Worm (Caenorhabditis elegans) whole organism, mixed stage, embryonic: ENCODE data around the gene Y60A3A.21.
A peak's percentile ranks its signal among the peaks of the same experiment; 100 is the strongest.

ENCODE experiments used
- M03D4.4 ChIP-seq: sonication (generic microtip); optimal IDR thresholded peaks from 2 replicates; lab custom pipeline; 2017; ENCODE audit warnings: mild to moderate bottlenecking, missing genetic modification characterization, missing compliant biosample characterization
- bed-3 ChIP-seq: fragments of 200-800 bp; sonication (Bioruptor generic); optimal IDR thresholded peaks from 3 replicates; lab custom pipeline; 2018; ENCODE audit warnings: mild to moderate bottlenecking, missing genetic modification characterization, moderate library complexity, missing compliant biosample characterization
- blmp-1 ChIP-seq: fragments of 150-350 bp; optimal IDR thresholded peaks from 2 replicates; lab custom pipeline; 2014; ENCODE audit warnings: missing biosample characterization, missing genetic modification characterization
- ceh-39 ChIP-seq: fragments of 150-350 bp; optimal IDR thresholded peaks from 2 replicates; lab custom pipeline; 2014; ENCODE audit warnings: missing biosample characterization, missing genetic modification characterization
- ceh-43 ChIP-seq: fragments of 200-800 bp; sonication (Bioruptor generic); optimal IDR thresholded peaks from 2 replicates; lab custom pipeline; 2018; ENCODE audit warnings: mild to moderate bottlenecking, missing genetic modification characterization, moderate library complexity, missing compliant biosample characterization
- ceh-83 ChIP-seq: fragments of 200-800 bp; sonication (Bioruptor generic); optimal IDR thresholded peaks from 2 replicates; lab custom pipeline; 2018; ENCODE audit warnings: mild to moderate bottlenecking, missing genetic modification characterization, missing compliant biosample characterization
- ces-1 ChIP-seq: fragments of 150-350 bp; optimal IDR thresholded peaks from 2 replicates; lab custom pipeline; 2014; ENCODE audit warnings: missing biosample characterization, missing genetic modification reagents, missing genetic modification characterization
- cnd-1 ChIP-seq: fragments of 200-800 bp; sonication (Bioruptor generic); optimal IDR thresholded peaks from 2 replicates; lab custom pipeline; 2018; ENCODE audit warnings: mild to moderate bottlenecking, missing genetic modification characterization, missing compliant biosample characterization
- drap-1 ChIP-seq: fragments of 200-800 bp; sonication (Bioruptor generic); optimal IDR thresholded peaks from 3 replicates; lab custom pipeline; 2018; ENCODE audit warnings: mild to moderate bottlenecking, missing genetic modification characterization, missing compliant biosample characterization
- elt-1 ChIP-seq: sonication (generic microtip); optimal IDR thresholded peaks from 2 replicates; lab custom pipeline; 2017; ENCODE audit warnings: missing genetic modification characterization, mild to moderate bottlenecking, missing compliant biosample characterization, antibody characterized with exemption, moderate library complexity, borderline replicate concordance; ENCODE audit not compliant: insufficient read depth
- flh-1 ChIP-seq: fragments of 200-800 bp; sonication (Bioruptor generic); optimal IDR thresholded peaks from 2 replicates; lab custom pipeline; 2018; ENCODE audit warnings: mild to moderate bottlenecking, missing genetic modification characterization, moderate library complexity, missing compliant biosample characterization
- ham-2 ChIP-seq: fragments of 200-800 bp; sonication (Bioruptor generic); optimal IDR thresholded peaks from 2 replicates; lab custom pipeline; 2018; ENCODE audit warnings: mild to moderate bottlenecking, missing genetic modification characterization, missing compliant biosample characterization
- hlh-1 ChIP-seq: fragments of 150-350 bp; optimal IDR thresholded peaks from 2 replicates; lab custom pipeline; 2014; ENCODE audit warnings: missing biosample characterization, missing genetic modification reagents, missing genetic modification characterization
- lin-13 ChIP-seq: fragments of 150-350 bp; optimal IDR thresholded peaks from 2 replicates; lab custom pipeline; 2014; ENCODE audit warnings: missing biosample characterization, missing genetic modification characterization
- lin-32 ChIP-seq: fragments of 200-800 bp; sonication (Bioruptor generic); optimal IDR thresholded peaks from 2 replicates; lab custom pipeline; 2018; ENCODE audit warnings: mild to moderate bottlenecking, missing genetic modification characterization, missing compliant biosample characterization
- lsy-2 ChIP-seq: fragments of 150-350 bp; optimal IDR thresholded peaks from 2 replicates; lab custom pipeline; 2014; ENCODE audit warnings: missing biosample characterization, missing genetic modification characterization
- mab-5 ChIP-seq: fragments of 150-350 bp; optimal IDR thresholded peaks from 2 replicates; lab custom pipeline; 2014; ENCODE audit warnings: missing biosample characterization, missing genetic modification characterization
- mep-1 ChIP-seq: fragments of 150-350 bp; optimal IDR thresholded peaks from 2 replicates; lab custom pipeline; 2017; ENCODE audit warnings: missing biosample characterization, missing genetic modification reagents, missing genetic modification characterization, inconsistent platforms
- nhr-12 ChIP-seq: fragments of 150-350 bp; optimal IDR thresholded peaks from 2 replicates; lab custom pipeline; 2014; ENCODE audit warnings: missing biosample characterization, missing genetic modification characterization
- nhr-2 ChIP-seq: fragments of 150-350 bp; optimal IDR thresholded peaks from 2 replicates; lab custom pipeline; 2014; ENCODE audit warnings: missing biosample characterization, missing genetic modification characterization
- nhr-237 ChIP-seq: fragments of 150-350 bp; optimal IDR thresholded peaks from 2 replicates; lab custom pipeline; 2014; ENCODE audit warnings: missing biosample characterization, missing genetic modification characterization
- nhr-28 ChIP-seq: fragments of 150-350 bp; optimal IDR thresholded peaks from 2 replicates; lab custom pipeline; 2014; ENCODE audit warnings: missing biosample characterization, missing genetic modification characterization
- nhr-76 ChIP-seq: sonication (generic microtip); optimal IDR thresholded peaks from 2 replicates; lab custom pipeline; 2017; ENCODE audit warnings: missing biosample characterization, missing genetic modification characterization
- sem-2 ChIP-seq: fragments of 200-800 bp; sonication (Bioruptor generic); optimal IDR thresholded peaks from 2 replicates; lab custom pipeline; 2018; ENCODE audit warnings: mild to moderate bottlenecking, missing genetic modification characterization, missing compliant biosample characterization
- snpc-4 ChIP-seq: fragments of 150-350 bp; optimal IDR thresholded peaks from 2 replicates; lab custom pipeline; 2014; ENCODE audit warnings: missing biosample characterization, missing genetic modification characterization
- tbx-8 ChIP-seq: fragments of 200-800 bp; sonication (Bioruptor generic); optimal IDR thresholded peaks from 2 replicates; lab custom pipeline; 2018; ENCODE audit warnings: mild to moderate bottlenecking, missing genetic modification characterization, moderate library complexity, missing compliant biosample characterization
- unc-120 ChIP-seq: sonication (generic microtip); optimal IDR thresholded peaks from 2 replicates; lab custom pipeline; 2017; ENCODE audit warnings: missing genetic modification characterization, missing compliant biosample characterization; ENCODE audit not compliant: poor library complexity, severe bottlenecking
- unc-39 ChIP-seq: fragments of 150-350 bp; optimal IDR thresholded peaks from 2 replicates; lab custom pipeline; 2014; ENCODE audit warnings: missing biosample characterization, missing genetic modification characterization
- unc-62 ChIP-seq: fragments of 150-350 bp; optimal IDR thresholded peaks from 2 replicates; lab custom pipeline; 2014; ENCODE audit warnings: missing biosample characterization, missing genetic modification reagents, missing genetic modification characterization
- zip-8 ChIP-seq: fragments of 150-350 bp; optimal IDR thresholded peaks from 2 replicates; lab custom pipeline; 2014; ENCODE audit warnings: missing biosample characterization, missing genetic modification characterization
- ztf-11 ChIP-seq: fragments of 150-350 bp; optimal IDR thresholded peaks from 2 replicates; lab custom pipeline; 2014; ENCODE audit warnings: missing biosample characterization, missing genetic modification characterization

The Y60A3A.21 gene

ce11 chrV:20011654-20012053, at the start of gene Y60A3A.21:
Gene Y60A3A.21 (plus strand): TSS chrV:20011954.
- TF ChIP-seq sem-2 (GFP tag; lab: Kevin White, UChicago): no peak
- TF ChIP-seq lin-32 (GFP tag; lab: Kevin White, UChicago): no peak
- no peak for TF ChIP-seq nhr-2 (tag; lab: Kevin White, UChicago)
- TF ChIP-seq bed-3: no peak
- TF ChIP-seq nhr-28 (tag; lab: Kevin White, UChicago): no peak
- TF ChIP-seq unc-39 (tag; lab: Kevin White, UChicago): no peak
- no peak for TF ChIP-seq ceh-39 (tag; lab: Kevin White, UChicago)
- no peak for TF ChIP-seq flh-1 (GFP tag; lab: Kevin White, UChicago)

- TF ChIP-seq drap-1 (GFP tag; lab: Kevin White, UChicago) (no peak), ces-1 (peak; percentile 44)
These were observed 49.8 kb upstream of the Y60A3A.21 start for ce11 chrV:19961971-19962370.

ce11 chrV:19965626-19966025, 46.1 kb upstream of the Y60A3A.21 start, which contains the start of gene srh-171:
Gene srh-171 (plus strand): TSS chrV:19965700.
- no peak for TF ChIP-seq snpc-4 (tag; lab: Kevin White, UChicago)
- no peak for TF ChIP-seq ham-2
- TF ChIP-seq lsy-2: no peak
- TF ChIP-seq hlh-1 (tag; lab: Kevin White, UChicago): no peak
- no peak for TF ChIP-seq tbx-8 (GFP tag; lab: Kevin White, UChicago)
- no peak for TF ChIP-seq mep-1 (tag; lab: Kevin White, UChicago)
- TF ChIP-seq ceh-83 (GFP tag; lab: Kevin White, UChicago): peak; percentile 19
- TF ChIP-seq blmp-1: no peak
- no peak for TF ChIP-seq unc-62 (GFP tag; lab: Kevin White, UChicago)
- no peak for TF ChIP-seq lin-32 (GFP tag; lab: Kevin White, UChicago)
- no peak for TF ChIP-seq unc-39 (tag; lab: Kevin White, UChicago)
- TF ChIP-seq drap-1 (GFP tag; lab: Kevin White, UChicago): peak; percentile 20

- TF ChIP-seq zip-8 (tag; lab: Kevin White, UChicago): no peak
- TF ChIP-seq lsy-2: no peak
- TF ChIP-seq mep-1 (tag; lab: Kevin White, UChicago): no peak
- no peak for TF ChIP-seq elt-1 (tag; lab: Kevin White, UChicago)
- no peak for TF ChIP-seq ztf-11 (tag; lab: Kevin White, UChicago)
- TF ChIP-seq ham-2: no peak
- no peak for TF ChIP-seq nhr-28 (tag; lab: Kevin White, UChicago)
- TF ChIP-seq unc-39 (tag; lab: Kevin White, UChicago): no peak
- TF ChIP-seq unc-62 (GFP tag; lab: Kevin White, UChicago): no peak
- no peak for TF ChIP-seq mab-5 (tag; lab: Kevin White, UChicago)
- no peak for TF ChIP-seq cnd-1 (tag; lab: Kevin White, UChicago)
- TF ChIP-seq blmp-1: no peak
These were observed 38.8 kb upstream of the Y60A3A.21 start, which contains the start of gene srh-173 for ce11 chrV:19972984-19973383. Gene srh-173 (plus strand): TSS chrV:19973284.

- TF ChIP-seq lin-13 (no peak), ces-1 (no peak), blmp-1 (no peak), lsy-2 (no peak), M03D4.4 (no peak), zip-8 (tag; lab: Kevin White, UChicago) (no peak), lin-32 (GFP tag; lab: Kevin White, UChicago) (no peak), ceh-83 (GFP tag; lab: Kevin White, UChicago) (no peak), drap-1 (GFP tag; lab: Kevin White, UChicago) (no peak), unc-62 (GFP tag; lab: Kevin White, UChicago) (no peak)
These were observed 33.5 kb upstream of the Y60A3A.21 start, which contains the start of gene srh-183 for ce11 chrV:19978220-19978619. Gene srh-183 (minus strand): TSS chrV:19978320.

ce11 chrV:19981832-19982462, 29.8 kb upstream of the Y60A3A.21 start, which contains the start of gene Y60A3A.24:
Gene Y60A3A.24 (minus strand): TSS chrV:19981882.
- TF ChIP-seq zip-8 (tag; lab: Kevin White, UChicago) (no peak), elt-1 (tag; lab: Kevin White, UChicago) (no peak), hlh-1 (tag; lab: Kevin White, UChicago) (no peak), ceh-83 (GFP tag; lab: Kevin White, UChicago) (no peak), nhr-237 (no peak), bed-3 (no peak), lin-13 (no peak), nhr-76 (no peak), unc-62 (GFP tag; lab: Kevin White, UChicago) (no peak), sem-2 (GFP tag; lab: Kevin White, UChicago) (no peak), lin-32 (GFP tag; lab: Kevin White, UChicago) (no peak), flh-1 (GFP tag; lab: Kevin White, UChicago) (no peak), drap-1 (GFP tag; lab: Kevin White, UChicago) (no peak), cnd-1 (tag; lab: Kevin White, UChicago) (no peak), ces-1 (no peak), nhr-2 (tag; lab: Kevin White, UChicago) (no peak), lsy-2 (no peak), nhr-12 (no peak), ceh-43 (GFP tag; lab: Kevin White, UChicago) (no peak), unc-120 (tag; lab: Kevin White, UChicago) (no peak)
- TF ChIP-seq, all 35 proteins: peak for 0
